Worm (Caenorhabditis elegans) whole organism, L4 larva: Measurements from ENCODE around the gene C27C12.1.
A peak's percentile ranks its signal among the peaks of the same experiment; 100 is the strongest.

Experiments
- F10B5.3 ChIP-seq: sonication (generic microtip); optimal IDR thresholded peaks from 2 replicates; lab custom pipeline; 2016; ENCODE audit warnings: mild to moderate bottlenecking, missing genetic modification characterization, missing compliant biosample characterization
- F26F4.8 ChIP-seq: fragments of 200-800 bp; sonication (Bioruptor generic); conservative IDR thresholded peaks from 2 replicates; pipeline ENCODE4 v1.3.6; 2022; ENCODE audit warnings: missing genetic modification characterization, missing compliant biosample characterization
- R02D3.7 ChIP-seq: fragments of 150-350 bp; sonication (generic microtip); optimal IDR thresholded peaks from 3 replicates; lab custom pipeline; 2014; ENCODE audit warnings: missing biosample characterization, missing genetic modification characterization
- Y48G9A.11 ChIP-seq: fragments of 200-800 bp; sonication (Bioruptor generic); IDR thresholded peaks from 2 replicates; pipeline ENCODE4 v1.3.6; 2022; ENCODE audit warnings: missing genetic modification reagents, missing genetic modification characterization, missing compliant biosample characterization
- ZK337.2 ChIP-seq: fragments of 200-800 bp; sonication (Bioruptor generic); IDR thresholded peaks from 2 replicates; pipeline ENCODE4 v1.3.6; 2022; ENCODE audit warnings: missing genetic modification reagents, missing genetic modification characterization, missing compliant biosample characterization
- aha-1 ChIP-seq: fragments of 150-350 bp; peaks from one replicate; lab custom pipeline; 2014; ENCODE audit warnings: missing biosample characterization, missing genetic modification characterization
- aly-2 ChIP-seq: sonication (generic microtip); optimal IDR thresholded peaks from 2 replicates; lab custom pipeline; 2018; ENCODE audit warnings: missing biosample characterization, missing genetic modification characterization
- arid-1 ChIP-seq: fragments of 200-800 bp; sonication (Bioruptor generic); conservative IDR thresholded peaks from 2 replicates; pipeline ENCODE4 v1.3.6; 2022; ENCODE audit warnings: missing genetic modification reagents, missing genetic modification characterization, missing compliant biosample characterization
- ceh-20 ChIP-seq: fragments of 200-800 bp; sonication (Bioruptor generic); IDR thresholded peaks from 2 replicates; pipeline ENCODE4 v1.3.6; 2022; ENCODE audit warnings: missing genetic modification reagents, missing genetic modification characterization, missing compliant biosample characterization
- ctbp-1 ChIP-seq: fragments of 200-800 bp; sonication (Bioruptor generic); IDR thresholded peaks from 2 replicates; pipeline ENCODE4 v1.3.6; 2022; ENCODE audit warnings: missing genetic modification reagents, missing genetic modification characterization, missing compliant biosample characterization
- daf-16 ChIP-seq, 3 experiments: sonication (generic microtip); optimal IDR thresholded peaks; 2 replicates each; lab custom pipeline; 2016 to 2017; ENCODE audit warnings: missing genetic modification characterization in 3 of 3, missing genetic modification reagents in 3 of 3, mild to moderate bottlenecking in 2 of 3, missing compliant biosample characterization in 2 of 3, missing biosample characterization in 1 of 3, moderate library complexity in 1 of 3
- dmd-6 ChIP-seq: fragments of 200-800 bp; sonication (Bioruptor generic); IDR thresholded peaks from 2 replicates; pipeline ENCODE4 v1.3.6; 2022; ENCODE audit warnings: missing genetic modification reagents, missing genetic modification characterization, missing compliant biosample characterization
- gei-8 ChIP-seq: fragments of 200-800 bp; sonication (Bioruptor generic); optimal IDR thresholded peaks from 2 replicates; lab custom pipeline; 2018; ENCODE audit warnings: mild to moderate bottlenecking, missing genetic modification characterization, missing compliant biosample characterization
- hif-1 ChIP-seq, 2 experiments: sonication (generic microtip); optimal IDR thresholded peaks; 2 replicates each; lab custom pipeline; 2016 to 2017; ENCODE audit warnings: missing compliant biosample characterization in 2 of 2, missing genetic modification characterization in 2 of 2, missing genetic modification reagents in 2 of 2, missing genotype in 2 of 2, mild to moderate bottlenecking in 1 of 2
- hmg-1.1 ChIP-seq: fragments of 200-800 bp; sonication (Bioruptor generic); IDR thresholded peaks from 2 replicates; pipeline ENCODE4 v1.3.6; 2022; ENCODE audit warnings: missing genetic modification reagents, missing genetic modification characterization, missing compliant biosample characterization
- lim-7 ChIP-seq: fragments of 200-800 bp; sonication (Bioruptor generic); IDR thresholded peaks from 2 replicates; pipeline ENCODE4 v1.3.6; 2022; ENCODE audit warnings: missing genetic modification characterization, missing compliant biosample characterization
- lin-1 ChIP-seq: fragments of 200-800 bp; sonication (Bioruptor generic); IDR thresholded peaks from 2 replicates; pipeline ENCODE4 v1.3.6; 2022; ENCODE audit warnings: missing genetic modification reagents, missing genetic modification characterization, missing compliant biosample characterization
- lsy-2 ChIP-seq, 2 experiments: fragments of 150-350 bp in 1 of 2; sonication (generic microtip) in 1 of 2; optimal IDR thresholded peaks; 2 replicates each; lab custom pipeline; 2014 to 2017; ENCODE audit warnings: missing biosample characterization in 2 of 2, missing genetic modification characterization in 2 of 2
- mdl-1 ChIP-seq, 2 experiments: fragments of 150-350 bp in 1 of 2; sonication (generic microtip) in 1 of 2; optimal IDR thresholded peaks; 2 replicates each; lab custom pipeline; 2014 to 2017; ENCODE audit warnings: missing biosample characterization in 2 of 2, missing genetic modification characterization in 2 of 2
- mdt-29 ChIP-seq: fragments of 200-800 bp; sonication (Bioruptor generic); IDR thresholded peaks from 2 replicates; pipeline ENCODE4 v1.3.6; 2022; ENCODE audit warnings: missing genetic modification reagents, missing genetic modification characterization, missing compliant biosample characterization
- mxl-3 ChIP-seq: fragments of 200-800 bp; sonication (Bioruptor generic); optimal IDR thresholded peaks from 2 replicates; lab custom pipeline; 2018; ENCODE audit warnings: mild to moderate bottlenecking, missing genetic modification characterization, missing compliant biosample characterization
- nhr-111 ChIP-seq: fragments of 200-800 bp; sonication (Bioruptor generic); optimal IDR thresholded peaks from 2 replicates; lab custom pipeline; 2018; ENCODE audit warnings: mild to moderate bottlenecking, missing genetic modification characterization, missing compliant biosample characterization
- nhr-25 ChIP-seq: sonication (generic microtip); optimal IDR thresholded peaks from 2 replicates; lab custom pipeline; 2017; ENCODE audit warnings: missing genetic modification characterization, mild to moderate bottlenecking, missing compliant biosample characterization, antibody characterized with exemption, moderate library complexity, borderline replicate concordance; ENCODE audit not compliant: insufficient read depth
- nhr-28 ChIP-seq: fragments of 150-350 bp; optimal IDR thresholded peaks from 2 replicates; lab custom pipeline; 2014; ENCODE audit warnings: missing biosample characterization, missing genetic modification characterization
- nhr-41 ChIP-seq: fragments of 200-800 bp; sonication (Bioruptor generic); IDR thresholded peaks from 2 replicates; pipeline ENCODE4 v1.3.6; 2022; ENCODE audit warnings: missing genetic modification reagents, missing genetic modification characterization, missing compliant biosample characterization
- nhr-42 ChIP-seq: fragments of 200-800 bp; sonication (Bioruptor generic); IDR thresholded peaks from 2 replicates; pipeline ENCODE4 v1.3.6; 2022; ENCODE audit warnings: missing genetic modification characterization, missing compliant biosample characterization
- nhr-48 ChIP-seq: sonication (generic microtip); optimal IDR thresholded peaks from 2 replicates; lab custom pipeline; 2016; ENCODE audit warnings: mild to moderate bottlenecking, missing genetic modification characterization, missing compliant biosample characterization
- nhr-6 ChIP-seq: fragments of 150-350 bp; optimal IDR thresholded peaks from 2 replicates; lab custom pipeline; 2014; ENCODE audit warnings: missing biosample characterization, missing genetic modification characterization
- nhr-77 ChIP-seq: fragments of 150-350 bp; optimal IDR thresholded peaks from 2 replicates; lab custom pipeline; 2014; ENCODE audit warnings: missing biosample characterization, missing genetic modification characterization
- pqm-1 ChIP-seq: sonication (generic microtip); optimal IDR thresholded peaks from 2 replicates; lab custom pipeline; 2017; ENCODE audit warnings: missing biosample characterization, missing genetic modification characterization
- rbr-2 ChIP-seq: sonication (generic microtip); optimal IDR thresholded peaks from 2 replicates; lab custom pipeline; 2016; ENCODE audit warnings: missing genotype, missing genetic modification characterization, missing compliant biosample characterization
- spr-1 ChIP-seq: sonication (generic microtip); optimal IDR thresholded peaks from 2 replicates; lab custom pipeline; 2016; ENCODE audit warnings: mild to moderate bottlenecking, missing genetic modification characterization, missing compliant biosample characterization
- spr-3 ChIP-seq: fragments of 200-800 bp; sonication (Bioruptor generic); optimal IDR thresholded peaks from 2 replicates; lab custom pipeline; 2018; ENCODE audit warnings: mild to moderate bottlenecking, missing genetic modification characterization, missing compliant biosample characterization
- tra-1 ChIP-seq: fragments of 200-800 bp; sonication (Bioruptor generic); IDR thresholded peaks from 2 replicates; pipeline ENCODE4 v1.3.6; 2022; ENCODE audit warnings: missing genetic modification reagents, missing genetic modification characterization, missing compliant biosample characterization
- unc-130 ChIP-seq: sonication (generic microtip); optimal IDR thresholded peaks from 2 replicates; lab custom pipeline; 2016; ENCODE audit warnings: missing genetic modification reagents, missing genetic modification characterization, missing compliant biosample characterization
- unc-62 ChIP-seq, 3 experiments: fragments of 150-350 bp in 1 of 3; sonication (generic microtip); optimal IDR thresholded peaks in 2 of 3; peaks in 1 of 3; 1 replicate in 1 of 3; 2 replicates in 2 of 3; lab custom pipeline; 2014 to 2017; ENCODE audit warnings: missing biosample characterization in 3 of 3, missing genetic modification characterization in 3 of 3, missing genetic modification reagents in 3 of 3, missing genotype in 1 of 3
- zfp-3 ChIP-seq: fragments of 200-800 bp; sonication (Bioruptor generic); conservative IDR thresholded peaks from 2 replicates; pipeline ENCODE4 v1.3.6; 2022; ENCODE audit warnings: missing genetic modification reagents, missing genetic modification characterization, missing compliant biosample characterization
- zip-2 ChIP-seq: fragments of 150-350 bp; optimal IDR thresholded peaks from 2 replicates; lab custom pipeline; 2014; ENCODE audit warnings: missing biosample characterization, missing genetic modification characterization
- ztf-11 ChIP-seq: fragments of 150-350 bp; optimal IDR thresholded peaks from 2 replicates; lab custom pipeline; 2014; ENCODE audit warnings: missing biosample characterization, missing genetic modification characterization
- ztf-7 ChIP-seq: fragments of 150-350 bp; optimal IDR thresholded peaks from 2 replicates; lab custom pipeline; 2014; ENCODE audit warnings: missing biosample characterization, missing genetic modification characterization

The C27C12.1 gene

ce11 chrX:14841030-14841429, 12.5 kb downstream of the C27C12.1 start (continued):
- TF ChIP-seq nhr-25 (peak; percentile 38), unc-130 (GFP tag; lab: Kevin White, UChicago) (no peak)
- TF ChIP-seq, all 104 proteins: peak for 44

ce11 chrX:14838339-14838738, 15.2 kb downstream of the C27C12.1 start:
- TF ChIP-seq F26F4.8 (GFP tag; lab: Robert Waterston, UW): no peak
- TF ChIP-seq nhr-41 (GFP tag; lab: Robert Waterston, UW): no peak
- no peak for TF ChIP-seq ztf-11 (tag; lab: Kevin White, UChicago)
- TF ChIP-seq F10B5.3: no peak
- TF ChIP-seq mdt-29 (GFP tag; lab: Robert Waterston, UW): no peak
- TF ChIP-seq R02D3.7 (tag; lab: Kevin White, UChicago): no peak
- TF ChIP-seq Y48G9A.11 (GFP tag; lab: Robert Waterston, UW): no peak

ce11 chrX:14831531-14831930, 22.0 kb downstream of the C27C12.1 start, which contains the start of gene dpf-2:
Gene dpf-2, plus strand, starts transcription at chrX:14831831.
- TF ChIP-seq aha-1 (tag; lab: Kevin White, UChicago) (peak; percentile 10), nhr-42 (GFP tag; lab: Robert Waterston, UW) (no peak)

DNA sequence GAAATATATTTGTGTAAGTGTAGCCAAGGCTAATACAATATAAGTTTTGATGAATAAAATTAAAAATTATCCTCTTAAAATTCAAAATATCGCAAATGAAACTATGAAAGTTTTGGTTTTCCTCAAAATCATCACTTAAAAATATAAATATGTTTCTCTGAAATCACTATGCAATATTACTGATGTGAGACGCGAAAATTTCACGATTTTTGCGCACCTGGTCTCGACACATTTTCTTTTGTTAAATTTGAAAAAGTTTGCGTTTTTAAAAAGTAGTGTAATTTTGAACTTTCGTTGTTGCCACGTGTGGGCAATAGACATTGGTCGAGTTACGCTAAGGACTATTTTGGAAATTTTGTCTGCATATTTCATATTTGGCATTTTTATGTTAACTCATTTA, 24.8 kb downstream of the C27C12.1 start:
- TF ChIP-seq lim-7 (no peak), unc-62 (GFP tag; optimal IDR thresholded peaks at IDR 0.05 in 1 of 2; lab: Kevin White, UChicago) (peak in 1 of 2 experiments; percentile 4), unc-62 (tag; optimal IDR thresholded peaks at IDR 0.05; lab: Kevin White, UChicago) (no peak), aha-1 (tag; lab: Kevin White, UChicago) (peak; percentile 96)
- TF ChIP-seq, all 104 proteins: peak for 2

DNA sequence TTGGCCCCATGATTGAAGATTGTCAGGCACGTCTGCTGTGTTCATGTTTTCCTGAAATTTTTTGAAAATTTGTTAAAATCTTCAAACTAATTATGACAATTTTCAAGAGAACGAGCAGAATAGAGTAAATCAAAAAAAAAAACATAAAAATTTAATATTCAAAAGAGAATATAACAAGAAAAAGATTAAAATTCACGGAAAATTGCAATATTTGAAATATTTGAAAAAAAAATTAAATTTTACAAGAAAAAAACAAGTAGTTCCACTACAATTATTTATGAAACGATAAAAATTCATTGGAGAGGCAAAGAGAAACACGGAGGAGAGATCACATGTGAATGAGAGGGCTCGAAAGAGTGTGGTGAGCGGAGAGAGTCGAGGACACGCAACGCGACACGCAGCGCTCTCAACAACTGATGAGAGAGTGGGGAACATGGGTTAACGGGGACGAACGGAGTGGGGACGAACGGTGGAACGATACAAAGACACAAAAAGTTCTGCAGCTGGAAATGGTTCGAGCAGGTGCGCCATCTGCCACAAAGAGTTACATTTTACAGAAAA, 29.0 kb downstream of the C27C12.1 start, which contains the start of gene mbk-1:
Gene mbk-1 (minus strand): TSS at position 51 of the 561 bp plus-strand sequence.
- TF ChIP-seq nhr-111 (GFP tag; lab: Kevin White, UChicago): no peak
- peak; percentile 70; the same call in 1 of the 2 replicates for TF ChIP-seq ceh-20 (GFP tag; lab: Robert Waterston, UW)
- TF ChIP-seq zip-2 (tag; lab: Kevin White, UChicago): no peak
- no peak for TF ChIP-seq aly-2 (tag; lab: Kevin White, UChicago)
- 0 out of 2 replicates have a peak, but pooled peaks have one; percentile 26 for TF ChIP-seq ctbp-1
- peak; percentile 46 for TF ChIP-seq nhr-48 (tag; lab: Kevin White, UChicago)
- TF ChIP-seq lin-1: peak; percentile 75
- TF ChIP-seq ztf-7: peak; percentile 37
- peak in 1 of 2 experiments; percentile 50 for TF ChIP-seq unc-62 (GFP tag; optimal IDR thresholded peaks at IDR 0.05 in 1 of 2; lab: Kevin White, UChicago)
- TF ChIP-seq unc-62 (tag; optimal IDR thresholded peaks at IDR 0.05; lab: Kevin White, UChicago): no peak
- TF ChIP-seq nhr-42 (GFP tag; lab: Robert Waterston, UW): 0 out of 2 replicates have a peak, but pooled peaks have one; percentile 56
- TF ChIP-seq spr-3: no peak
- TF ChIP-seq tra-1 (GFP tag; lab: Robert Waterston, UW): 0 out of 2 replicates have a peak, but pooled peaks have one; percentile 8
- TF ChIP-seq gei-8 (GFP tag; lab: Kevin White, UChicago): no peak
- peak; percentile 6 for TF ChIP-seq nhr-6 (tag; lab: Kevin White, UChicago)
- TF ChIP-seq zfp-3 (GFP tag; lab: Robert Waterston, UW): 0 out of 2 replicates have a peak, but pooled peaks have one; percentile 37
- TF ChIP-seq arid-1 (GFP tag; lab: Robert Waterston, UW): peak; percentile 52; the same call in 1 of the 2 replicates
- TF ChIP-seq mdt-29 (GFP tag; lab: Robert Waterston, UW): no peak
- TF ChIP-seq rbr-2 (tag; lab: Kevin White, UChicago): peak; percentile 51
- TF ChIP-seq dmd-6: peak; percentile 75
- peak; percentile 36 for TF ChIP-seq nhr-25
- TF ChIP-seq pqm-1 (tag; lab: Kevin White, UChicago): peak; percentile 5
- TF ChIP-seq daf-16 (GFP tag; optimal IDR thresholded peaks at IDR 0.05; lab: Kevin White, UChicago): no peak
- peak; percentile 76 for TF ChIP-seq daf-16 (tag; optimal IDR thresholded peaks at IDR 0.05; lab: Kevin White, UChicago)
- peak; percentile 76 for TF ChIP-seq nhr-77 (tag; lab: Kevin White, UChicago)
- peak; percentile 75 for TF ChIP-seq mxl-3 (GFP tag; lab: Kevin White, UChicago)
- TF ChIP-seq hif-1 (tag; optimal IDR thresholded peaks at IDR 0.05; lab: Kevin White, UChicago): peak in 1 of 2 experiments; percentile 27
- TF ChIP-seq ZK337.2 (GFP tag; lab: Robert Waterston, UW): no peak
- peak in 1 of 2 experiments; percentile 76 for TF ChIP-seq lsy-2 (tag; optimal IDR thresholded peaks at IDR 0.05; lab: Kevin White, UChicago)
- TF ChIP-seq mdl-1 (tag; optimal IDR thresholded peaks at IDR 0.05; lab: Kevin White, UChicago): peak; percentile 49 to 90
- peak; percentile 80 for TF ChIP-seq hmg-1.1
- TF ChIP-seq spr-1 (tag; lab: Kevin White, UChicago): peak; percentile 1
- peak; percentile 91 for TF ChIP-seq nhr-28 (tag; lab: Kevin White, UChicago)
- no peak for TF ChIP-seq F26F4.8 (GFP tag; lab: Robert Waterston, UW)
